Fruit fly (Drosophila melanogaster) whole organism, embryonic: Measurements from ENCODE around the gene CG31436.

Experiments
- Abd-B ChIP-seq: fragments of 200-800 bp; sonication (Bioruptor generic); optimal IDR thresholded peaks from 2 replicates; lab custom pipeline; 2018; ENCODE audit warnings: missing biosample characterization, mild to moderate bottlenecking, missing genetic modification characterization, moderate library complexity
- Antp ChIP-seq: fragments of 200-800 bp; sonication (Bioruptor generic); optimal IDR thresholded peaks from 3 replicates; lab custom pipeline; 2016; ENCODE audit warnings: missing biosample characterization, missing genetic modification characterization
- B-H1 ChIP-seq: fragments of 200-800 bp; sonication (Bioruptor generic); IDR thresholded peaks from 3 replicates; pipeline ENCODE4 v1.3.6; 2022; ENCODE audit warnings: missing biosample characterization, missing genetic modification characterization
- CG10543 ChIP-seq: fragments of 200-800 bp; sonication (Bioruptor generic); optimal IDR thresholded peaks from 3 replicates; lab custom pipeline; 2017; ENCODE audit warnings: missing biosample characterization, mild to moderate bottlenecking, missing genetic modification characterization, moderate library complexity
- CG11085 ChIP-seq: fragments of 200-800 bp; sonication (Bioruptor generic); IDR thresholded peaks from 2 replicates; pipeline ENCODE4 v1.3.6; 2022; ENCODE audit warnings: missing biosample characterization, missing genetic modification characterization
- CG11398 ChIP-seq: fragments of 200-800 bp; sonication (Bioruptor generic); optimal IDR thresholded peaks from 2 replicates; lab custom pipeline; 2016; ENCODE audit warnings: missing biosample characterization, missing genetic modification characterization
- CG12071 ChIP-seq: fragments of 200-800 bp; sonication (Bioruptor generic); optimal IDR thresholded peaks from 3 replicates; lab custom pipeline; 2018; ENCODE audit warnings: missing biosample characterization, mild to moderate bottlenecking, missing genetic modification characterization
- CG12769 ChIP-seq: fragments of 200-800 bp; sonication (Bioruptor generic); optimal IDR thresholded peaks from 2 replicates; lab custom pipeline; 2019; ENCODE audit warnings: missing biosample characterization, mild to moderate bottlenecking, missing genetic modification characterization, moderate library complexity
- CG12942 ChIP-seq: fragments of 200-800 bp; sonication (Bioruptor generic); optimal IDR thresholded peaks from 3 replicates; lab custom pipeline; 2016; ENCODE audit warnings: missing biosample characterization, missing genetic modification characterization
- CG13287 ChIP-seq: fragments of 200-800 bp; sonication (Bioruptor generic); IDR thresholded peaks from 2 replicates; pipeline ENCODE4 v1.3.6; 2022; ENCODE audit warnings: missing biosample characterization, missing genetic modification characterization; ENCODE audit not compliant: partially characterized antibody
- CG13624 ChIP-seq: fragments of 200-800 bp; sonication (Bioruptor generic); optimal IDR thresholded peaks from 2 replicates; lab custom pipeline; 2016; ENCODE audit warnings: missing biosample characterization, missing genetic modification characterization
- CG18476 ChIP-seq: fragments of 200-800 bp; sonication (Bioruptor generic); optimal IDR thresholded peaks from 2 replicates; lab custom pipeline; 2016; ENCODE audit warnings: missing biosample characterization, mild to moderate bottlenecking, missing genetic modification characterization
- CG18764 ChIP-seq: fragments of 200-800 bp; sonication (Bioruptor generic); optimal IDR thresholded peaks from 3 replicates; lab custom pipeline; 2016; ENCODE audit warnings: missing biosample characterization, missing genetic modification characterization
- CG2678 ChIP-seq: fragments of 200-800 bp; sonication (Bioruptor generic); optimal IDR thresholded peaks from 3 replicates; lab custom pipeline; 2019; ENCODE audit warnings: missing biosample characterization, mild to moderate bottlenecking, missing genetic modification characterization, moderate library complexity
- CG31365 ChIP-seq: fragments of 200-800 bp; sonication (Bioruptor generic); optimal IDR thresholded peaks from 2 replicates; lab custom pipeline; 2018; ENCODE audit warnings: missing biosample characterization, mild to moderate bottlenecking, missing genetic modification characterization
- CG32767 ChIP-seq: fragments of 200-800 bp; sonication (Bioruptor generic); IDR thresholded peaks from 2 replicates; pipeline ENCODE4 v1.3.6; 2022; ENCODE audit warnings: missing biosample characterization, missing genetic modification characterization
- CG32772 ChIP-seq: fragments of 200-800 bp; sonication (Bioruptor generic); IDR thresholded peaks from 2 replicates; pipeline ENCODE4 v1.3.6; 2022; ENCODE audit warnings: missing biosample characterization, missing genetic modification characterization
- CG3281 ChIP-seq: fragments of 200-800 bp; sonication (Bioruptor generic); optimal IDR thresholded peaks from 3 replicates; lab custom pipeline; 2017; ENCODE audit warnings: missing biosample characterization, mild to moderate bottlenecking, missing genetic modification characterization
- CG4854 ChIP-seq: fragments of 200-800 bp; sonication (Bioruptor generic); optimal IDR thresholded peaks from 2 replicates; lab custom pipeline; 2016; ENCODE audit warnings: missing biosample characterization, missing genetic modification characterization, inconsistent platforms
- CG5180 ChIP-seq: fragments of 200-800 bp; sonication (Bioruptor generic); optimal IDR thresholded peaks from 3 replicates; lab custom pipeline; 2017; ENCODE audit warnings: missing biosample characterization, missing genetic modification characterization, mild to moderate bottlenecking, moderate library complexity, missing genetic modification reagents
- CG6683 ChIP-seq: fragments of 200-800 bp; sonication (Bioruptor generic); optimal IDR thresholded peaks from 2 replicates; lab custom pipeline; 2017; ENCODE audit warnings: missing biosample characterization, mild to moderate bottlenecking, missing genetic modification characterization, missing genetic modification reagents
- CG8924 ChIP-seq: fragments of 200-800 bp; optimal IDR thresholded peaks from 3 replicates; lab custom pipeline; 2019; ENCODE audit warnings: missing biosample characterization, mild to moderate bottlenecking, missing genetic modification characterization, moderate library complexity
- CG9437 ChIP-seq: fragments of 200-800 bp; sonication (Bioruptor generic); optimal IDR thresholded peaks from 2 replicates; lab custom pipeline; 2018; ENCODE audit warnings: missing biosample characterization, mild to moderate bottlenecking, missing genetic modification characterization
- Camta ChIP-seq: fragments of 200-800 bp; sonication (Bioruptor generic); optimal IDR thresholded peaks from 2 replicates; lab custom pipeline; 2016; ENCODE audit warnings: missing biosample characterization, missing genetic modification characterization
- Dip2 ChIP-seq: fragments of 200-800 bp; sonication (Bioruptor generic); IDR thresholded peaks from 2 replicates; pipeline ENCODE4 v1.3.6; 2022; ENCODE audit warnings: missing biosample characterization, missing genetic modification characterization
- NK7.1 ChIP-seq: fragments of 200-800 bp; sonication (Bioruptor generic); optimal IDR thresholded peaks from 3 replicates; lab custom pipeline; 2016; ENCODE audit warnings: missing biosample characterization, missing genetic modification characterization
- Opbp ChIP-seq: fragments of 200-800 bp; sonication (Bioruptor generic); IDR thresholded peaks from 3 replicates; pipeline ENCODE4 v1.3.6; 2022; ENCODE audit warnings: missing biosample characterization, missing genetic modification characterization; ENCODE audit not compliant: partially characterized antibody
- Optix ChIP-seq: fragments of 200-800 bp; sonication (Bioruptor generic); IDR thresholded peaks from 3 replicates; pipeline ENCODE4 v1.3.6; 2022; ENCODE audit warnings: missing biosample characterization, missing genetic modification characterization
- Ravus ChIP-seq: fragments of 200-800 bp; sonication (Bioruptor generic); IDR thresholded peaks from 2 replicates; pipeline ENCODE4 v1.3.6; 2022; ENCODE audit warnings: missing biosample characterization, missing genetic modification characterization
- Rfx ChIP-seq: fragments of 200-800 bp; sonication (Bioruptor generic); IDR thresholded peaks from 2 replicates; pipeline ENCODE4 v1.3.6; 2022; ENCODE audit warnings: missing biosample characterization, missing genetic modification characterization
- Trl ChIP-seq, 3 experiments: fragments of >200 bp in 2 of 3; fragments of 200-800 bp in 1 of 3; sonication (Bioruptor generic) in 1 of 3; optimal IDR thresholded peaks; 2 replicates in 1 of 3; 3 replicates in 2 of 3; lab custom pipeline; 2016 to 2017; ENCODE audit warnings: missing biosample characterization in 1 of 3, missing genetic modification characterization in 1 of 3
- Vsx1 ChIP-seq: fragments of 200-800 bp; sonication (Bioruptor generic); optimal IDR thresholded peaks from 2 replicates; lab custom pipeline; 2017; ENCODE audit warnings: missing biosample characterization, mild to moderate bottlenecking, missing genetic modification characterization, missing genetic modification reagents
- YL-1 ChIP-seq: fragments of 200-800 bp; sonication (Bioruptor generic); optimal IDR thresholded peaks from 3 replicates; lab custom pipeline; 2017; ENCODE audit warnings: missing biosample characterization, mild to moderate bottlenecking, missing genetic modification characterization
- bbx ChIP-seq: fragments of 200-800 bp; sonication (Bioruptor generic); IDR thresholded peaks from 2 replicates; pipeline ENCODE4 v1.3.6; 2022; ENCODE audit warnings: missing biosample characterization, missing genetic modification characterization; ENCODE audit not compliant: partially characterized antibody
- cato ChIP-seq: fragments of 200-800 bp; sonication (Bioruptor generic); optimal IDR thresholded peaks from 2 replicates; lab custom pipeline; 2016; ENCODE audit warnings: missing biosample characterization, missing genetic modification characterization, borderline replicate concordance
- dmrt11E ChIP-seq: fragments of 200-800 bp; sonication (Bioruptor generic); optimal IDR thresholded peaks from 3 replicates; lab custom pipeline; 2018; ENCODE audit warnings: missing biosample characterization, mild to moderate bottlenecking, missing genetic modification characterization, moderate library complexity
- jing ChIP-seq: fragments of 200-800 bp; sonication (Bioruptor generic); optimal IDR thresholded peaks from 2 replicates; lab custom pipeline; 2018; ENCODE audit warnings: missing biosample characterization, mild to moderate bottlenecking, missing genetic modification characterization
- jumu ChIP-seq: fragments of 200-800 bp; sonication (Bioruptor generic); optimal IDR thresholded peaks from 3 replicates; lab custom pipeline; 2016; ENCODE audit warnings: missing biosample characterization, missing genetic modification characterization
- klu ChIP-seq: fragments of 200-800 bp; sonication (Bioruptor generic); IDR thresholded peaks from 2 replicates; pipeline ENCODE4 v1.3.6; 2022; ENCODE audit warnings: missing biosample characterization, missing genetic modification characterization
- kni ChIP-seq: fragments of 200-800 bp; sonication (Bioruptor generic); optimal IDR thresholded peaks from 3 replicates; lab custom pipeline; 2017; ENCODE audit warnings: mild to moderate bottlenecking, missing biosample characterization, missing genetic modification reagents, missing genetic modification characterization
- lilli ChIP-seq: fragments of 200-800 bp; sonication (Bioruptor generic); optimal IDR thresholded peaks from 3 replicates; lab custom pipeline; 2016; ENCODE audit warnings: missing biosample characterization, missing genetic modification characterization
- lov ChIP-seq, 2 experiments: fragments of 200-800 bp in 1 of 2; fragments of >200 bp in 1 of 2; sonication (Bioruptor generic) in 1 of 2; IDR thresholded peaks in 1 of 2; optimal IDR thresholded peaks in 1 of 2; 2 replicates in 1 of 2; 3 replicates in 1 of 2; pipeline versions ENCODE4 v1.3.6 to Lab custom; 2017 to 2022; ENCODE audit warnings: missing biosample characterization in 1 of 2, missing genetic modification characterization in 1 of 2
- oc ChIP-seq: fragments of 200-800 bp; sonication (Bioruptor generic); optimal IDR thresholded peaks from 2 replicates; lab custom pipeline; 2018; ENCODE audit warnings: missing biosample characterization, mild to moderate bottlenecking, missing genetic modification characterization, moderate library complexity
- pan ChIP-seq, 4 experiments: fragments of >200 bp in 3 of 4; fragments of 200-800 bp in 1 of 4; sonication (Bioruptor generic) in 1 of 4; optimal IDR thresholded peaks in 3 of 4; IDR thresholded peaks in 1 of 4; 2 replicates each; pipeline versions ENCODE4 v1.3.6 to Lab custom; 2017 to 2022; ENCODE audit warnings: missing biosample characterization in 2 of 4, missing genetic modification characterization in 2 of 4, mixed read lengths in 1 of 4
- peb ChIP-seq: fragments of 200-800 bp; sonication (Bioruptor generic); IDR thresholded peaks from 2 replicates; pipeline ENCODE4 v1.3.6; 2022; ENCODE audit warnings: missing biosample characterization, missing genetic modification characterization
- psq ChIP-seq: fragments of 200-800 bp; sonication (Bioruptor generic); optimal IDR thresholded peaks from 2 replicates; lab custom pipeline; 2017; ENCODE audit warnings: missing biosample characterization, missing genetic modification characterization
- rib ChIP-seq: fragments of 200-800 bp; sonication (Bioruptor generic); IDR thresholded peaks from 2 replicates; pipeline ENCODE4 v1.3.6; 2022; ENCODE audit warnings: missing biosample characterization, missing genetic modification characterization
- sens ChIP-seq: fragments of 200-800 bp; sonication (Bioruptor generic); peaks from one replicate; lab custom pipeline; 2016; ENCODE audit warnings: missing biosample characterization, missing genetic modification characterization
- sob ChIP-seq: fragments of 200-800 bp; sonication (Bioruptor generic); IDR thresholded peaks from 2 replicates; pipeline ENCODE4 v1.3.6; 2022; ENCODE audit warnings: missing biosample characterization, missing genetic modification characterization
- tgo ChIP-seq: fragments of 200-800 bp; sonication (Bioruptor generic); IDR thresholded peaks from 3 replicates; pipeline ENCODE4 v1.3.6; 2022; ENCODE audit warnings: missing biosample characterization, missing genetic modification characterization

CG31436 gene

dm6 chr3R:25275276-25275675, 28.7 kb upstream of the CG31436 start (continued):
- TF ChIP-seq kni (GFP tag; lab: Kevin White, UChicago) (no peak), jumu (GFP tag; lab: Kevin White, UChicago) (no peak), klu (GFP tag; lab: Robert Waterston, UW) (no peak), CG13624 (no peak), CG9437 (GFP tag; lab: Kevin White, UChicago) (no peak), YL-1 (no peak), CG4854 (GFP tag; lab: Kevin White, UChicago) (no peak), lov (optimal IDR thresholded peaks at IDR 0.05; lab: Kevin White, UChicago) (no peak), lov (GFP tag; IDR thresholded peaks at IDR 0.05; lab: Robert Waterston, UW) (no peak), CG10543 (GFP tag; lab: Kevin White, UChicago) (peak; percentile 48), sens (GFP tag; lab: Kevin White, UChicago) (peak; percentile 61), CG8924 (tag; lab: Kevin White, UChicago) (peak; percentile 27), CG12769 (peak; percentile 42), Antp (no peak), CG13287 (GFP tag; lab: Robert Waterston, UW) (no peak), bbx (GFP tag; lab: Robert Waterston, UW) (no peak), CG32767 (GFP tag; lab: Robert Waterston, UW) (no peak), CG11398 (no peak), dmrt11E (no peak), CG31365 (peak; percentile 10), CG2678 (peak; percentile 65), Ravus (GFP tag; lab: Robert Waterston, UW) (no peak), CG12071 (GFP tag; lab: Kevin White, UChicago) (peak; percentile 44), tgo (GFP tag; lab: Robert Waterston, UW) (no peak), NK7.1 (no peak), psq (GFP tag; lab: Kevin White, UChicago) (no peak), Camta (GFP tag; lab: Kevin White, UChicago) (no peak), Rfx (GFP tag; lab: Robert Waterston, UW) (no peak; the same call in 1 of the 2 replicates), Vsx1 (GFP tag; lab: Kevin White, UChicago) (no peak), Opbp (no peak), CG11085 (GFP tag; lab: Robert Waterston, UW) (no peak), CG5180 (no peak), rib (GFP tag; lab: Robert Waterston, UW) (no peak), Optix (no peak), pan (optimal IDR thresholded peaks at IDR 0.05; lab: Kevin White, UChicago) (no peak), pan (GFP tag; optimal IDR thresholded peaks at IDR 0.05 in 1 of 2, IDR thresholded peaks at IDR 0.05 in 1 of 2) (no peak), cato (no peak), Dip2 (GFP tag; lab: Robert Waterston, UW) (no peak), oc (tag; lab: Kevin White, UChicago) (no peak), CG32772 (GFP tag; lab: Robert Waterston, UW) (no peak), lilli (no peak), CG3281 (GFP tag; lab: Kevin White, UChicago) (peak; percentile 50), CG12942 (no peak), B-H1 (GFP tag; lab: Robert Waterston, UW) (no peak), sob (GFP tag; lab: Robert Waterston, UW) (no peak; the same call in 1 of the 2 replicates), CG18764 (GFP tag; lab: Kevin White, UChicago) (no peak), peb (no peak), Abd-B (GFP tag; lab: Kevin White, UChicago) (no peak), jing (GFP tag; lab: Kevin White, UChicago) (no peak), CG6683 (GFP tag; lab: Kevin White, UChicago) (no peak), Trl (optimal IDR thresholded peaks at IDR 0.05; lab: Kevin White, UChicago) (no peak), Trl (GFP tag; optimal IDR thresholded peaks at IDR 0.05; lab: Kevin White, UChicago) (no peak), CG18476 (no peak)
